Worm (Caenorhabditis elegans): ENCODE data around the gene vps-32.1.

ce11 chrII:6573677-6574076 is 15.8 kb upstream of the vps-32.1 start, which contains the start of gene sra-28:
- TF ChIP-seq snpc-4 (tag; optimal IDR thresholded peaks at IDR 0.05) (no peak), unc-62 (GFP tag; optimal IDR thresholded peaks at IDR 0.05) (no peak), nhr-12 (tag; optimal IDR thresholded peaks at IDR 0.05) (no peak), elt-1 (tag; optimal IDR thresholded peaks at IDR 0.05; ENCODE audit: borderline replicate concordance, insufficient read depth) (no peak), pha-4 (tag; optimal IDR thresholded peaks at IDR 0.05) (no peak), lsy-2 (tag; optimal IDR thresholded peaks at IDR 0.05) (no peak), ztf-11 (tag; optimal IDR thresholded peaks at IDR 0.05) (no peak), mab-5 (tag; optimal IDR thresholded peaks at IDR 0.05) (no peak), nhr-28 (tag; optimal IDR thresholded peaks at IDR 0.05) (no peak), bed-3 (GFP tag; optimal IDR thresholded peaks at IDR 0.05) (no peak), unc-39 (tag; optimal IDR thresholded peaks at IDR 0.05) (no peak), unc-120 (tag; optimal IDR thresholded peaks at IDR 0.05; ENCODE audit: poor library complexity, severe bottlenecking) (no peak), cnd-1 (tag; optimal IDR thresholded peaks at IDR 0.05) (no peak), elt-3 (tag; optimal IDR thresholded peaks at IDR 0.05) (no peak)

Data from whole organism, mixed stage, embryonic.